Worm (Caenorhabditis elegans): Measurements from ENCODE around the gene ttr-33.

The ttr-33 gene

ce11 chrV:7804064-7804800 is 33.5 kb downstream of the ttr-33 start, which contains the start of gene uvs-1 (continued):
- no peak for TF ChIP-seq nhr-28 (tag; optimal IDR thresholded peaks at IDR 0.05)
- TF ChIP-seq fos-1 (tag; optimal IDR thresholded peaks at IDR 0.05): no peak
- TF ChIP-seq sptf-1 (tag; optimal IDR thresholded peaks at IDR 0.05): no peak
- TF ChIP-seq mep-1 (tag; optimal IDR thresholded peaks at IDR 0.05): peak; percentile 57
- no peak for TF ChIP-seq ceh-90 (tag; optimal IDR thresholded peaks at IDR 0.05)
- peak; percentile 17 for TF ChIP-seq fkh-10 (GFP tag; optimal IDR thresholded peaks at IDR 0.05)
- no peak for TF ChIP-seq pqm-1 (tag; optimal IDR thresholded peaks at IDR 0.05)
- TF ChIP-seq egl-13 (tag; optimal IDR thresholded peaks at IDR 0.05): no peak
- no peak for TF ChIP-seq efl-3 (GFP tag; optimal IDR thresholded peaks at IDR 0.05)
- no peak for TF ChIP-seq grh-1 (GFP tag; IDR thresholded peaks at IDR 0.05)
- peak; percentile 77 for TF ChIP-seq nhr-71 (tag; optimal IDR thresholded peaks at IDR 0.05)
- TF ChIP-seq sup-37 (GFP tag; optimal IDR thresholded peaks at IDR 0.05): peak; percentile 57
- peak; percentile 20 to 43 for TF ChIP-seq lsy-2 (tag; optimal IDR thresholded peaks at IDR 0.05)
- TF ChIP-seq nhr-84 (tag; optimal IDR thresholded peaks at IDR 0.05): no peak
- TF ChIP-seq ceh-63 (GFP tag; optimal IDR thresholded peaks at IDR 0.05): no peak
- TF ChIP-seq nhr-11 (tag; optimal IDR thresholded peaks at IDR 0.05): no peak
- TF ChIP-seq zag-1 (tag; optimal IDR thresholded peaks at IDR 0.05): no peak
- TF ChIP-seq irx-1 (tag; optimal IDR thresholded peaks at IDR 0.05): peak; percentile 46
- no peak for TF ChIP-seq pag-3 (tag; optimal IDR thresholded peaks at IDR 0.05; ENCODE audit: borderline replicate concordance, insufficient read depth)
- TF ChIP-seq C04F5.9 (tag; optimal IDR thresholded peaks at IDR 0.05): no peak
- peak; percentile 41 for TF ChIP-seq tbx-2 (tag; optimal IDR thresholded peaks at IDR 0.05)
- TF ChIP-seq unc-86 (tag; optimal IDR thresholded peaks at IDR 0.05): peak; percentile 8
- TF ChIP-seq nhr-20 (tag; optimal IDR thresholded peaks at IDR 0.05): peak; percentile 65
- peak; percentile 33 for TF ChIP-seq snpc-4 (tag; optimal IDR thresholded peaks at IDR 0.05)
- no peak for TF ChIP-seq ztf-4 (tag; optimal IDR thresholded peaks at IDR 0.05)
- TF ChIP-seq isw-1 (GFP tag; IDR thresholded peaks at IDR 0.05): no peak
- TF ChIP-seq xbp-1 (tag; optimal IDR thresholded peaks at IDR 0.05): peak; percentile 37
- TF ChIP-seq ama-1 (optimal IDR thresholded peaks at IDR 0.05): no peak
- TF ChIP-seq jun-1 (tag; optimal IDR thresholded peaks at IDR 0.05): no peak
- TF ChIP-seq swsn-7 (tag; optimal IDR thresholded peaks at IDR 0.05): no peak
- peak; percentile 59 for TF ChIP-seq lin-15B (tag; optimal IDR thresholded peaks at IDR 0.05)
- TF ChIP-seq snu-23 (GFP tag; optimal IDR thresholded peaks at IDR 0.05): peak; percentile 40
- TF ChIP-seq nhr-12 (tag; optimal IDR thresholded peaks at IDR 0.05): no peak
- TF ChIP-seq F16B12.6 (tag; optimal IDR thresholded peaks at IDR 0.05): peak; percentile 28
- TF ChIP-seq nhr-85 (tag): peak; percentile 91
- TF ChIP-seq skn-1 (tag; optimal IDR thresholded peaks at IDR 0.05): peak; percentile 48
- TF ChIP-seq Y116A8C.19 (tag; optimal IDR thresholded peaks at IDR 0.05; ENCODE audit: borderline replicate concordance): no peak
- TF ChIP-seq ceh-82 (tag; optimal IDR thresholded peaks at IDR 0.05): peak in 2 of 3 experiments; percentile 20 to 78
- TF ChIP-seq mab-9 (GFP tag; IDR thresholded peaks at IDR 0.05): 0 out of 2 replicates have a peak, but pooled peaks have one; percentile 18
- no peak for TF ChIP-seq sox-4 (tag; optimal IDR thresholded peaks at IDR 0.05)
- TF ChIP-seq lin-39 (tag; optimal IDR thresholded peaks at IDR 0.05): no peak
- TF ChIP-seq C16A3.4 (tag; optimal IDR thresholded peaks at IDR 0.05): peak; percentile 47
- no peak for TF ChIP-seq tlp-1 (tag; optimal IDR thresholded peaks at IDR 0.05)
- TF ChIP-seq mdl-1 (tag; optimal IDR thresholded peaks at IDR 0.05): peak in 1 of 2 experiments; percentile 69
- TF ChIP-seq zip-4 (GFP tag; optimal IDR thresholded peaks at IDR 0.05): no peak
- peak; percentile 26 for TF ChIP-seq lin-13 (GFP tag; optimal IDR thresholded peaks at IDR 0.05)
- TF ChIP-seq unc-130 (tag; optimal IDR thresholded peaks at IDR 0.05): peak; percentile 63
- TF ChIP-seq nhr-47 (tag; optimal IDR thresholded peaks at IDR 0.05): peak; percentile 57
- TF ChIP-seq ceh-88 (GFP tag; IDR thresholded peaks at IDR 0.05): no peak
- TF ChIP-seq blmp-1 (tag; optimal IDR thresholded peaks at IDR 0.05): peak; percentile 79
- TF ChIP-seq nhr-90 (tag; optimal IDR thresholded peaks at IDR 0.05; ENCODE audit: poor library complexity): peak; percentile 64
- TF ChIP-seq fkh-8 (tag; optimal IDR thresholded peaks at IDR 0.05): peak; percentile 66

All from whole organism, L1 larva.